Worm (Caenorhabditis elegans) whole organism, midembryonic: Measurements from ENCODE around the gene D1086.19.

Experiments
- T22C8.4 ChIP-seq: fragments of 200-800 bp; sonication (Bioruptor generic); IDR thresholded peaks from 2 replicates; pipeline ENCODE4 v1.3.6; 2022; ENCODE audit warnings: missing genetic modification characterization, missing compliant biosample characterization
- cog-1 ChIP-seq: sonication (generic microtip); optimal IDR thresholded peaks from 2 replicates; lab custom pipeline; 2016; ENCODE audit warnings: missing genetic modification characterization, missing compliant biosample characterization
- flt-1 ChIP-seq: fragments of 200-800 bp; sonication (Bioruptor generic); IDR thresholded peaks from 2 replicates; pipeline ENCODE4 v1.3.6; 2022; ENCODE audit warnings: missing genetic modification characterization, missing compliant biosample characterization
- klf-2 ChIP-seq: fragments of 200-800 bp; sonication (Bioruptor generic); conservative IDR thresholded peaks from 2 replicates; pipeline ENCODE4 v1.3.6; 2022; ENCODE audit warnings: missing genetic modification reagents, missing genetic modification characterization, missing compliant biosample characterization
- med-1 ChIP-seq: sonication (generic microtip); optimal IDR thresholded peaks from 2 replicates; lab custom pipeline; 2017; ENCODE audit warnings: missing genetic modification characterization, mild to moderate bottlenecking, missing compliant biosample characterization, antibody characterized with exemption, missing genetic modification reagents; ENCODE audit not compliant: insufficient read depth
- ref-1 ChIP-seq: fragments of 200-800 bp; sonication (Bioruptor generic); conservative IDR thresholded peaks from 2 replicates; pipeline ENCODE4 v1.3.6; 2022; ENCODE audit warnings: missing genetic modification reagents, missing genetic modification characterization, missing compliant biosample characterization
- tab-1 ChIP-seq: fragments of 200-800 bp; sonication (Bioruptor generic); IDR thresholded peaks from 2 replicates; pipeline ENCODE4 v1.3.6; 2022; ENCODE audit warnings: missing genetic modification characterization, missing compliant biosample characterization
- ztf-23 ChIP-seq: fragments of 200-800 bp; sonication (Bioruptor generic); IDR thresholded peaks from 2 replicates; pipeline ENCODE4 v1.3.6; 2022; ENCODE audit warnings: missing genetic modification reagents, missing genetic modification characterization, missing compliant biosample characterization
- ztf-29 ChIP-seq: fragments of 200-800 bp; sonication (Bioruptor generic); IDR thresholded peaks from 2 replicates; pipeline ENCODE4 v1.3.6; 2022; ENCODE audit warnings: missing genetic modification reagents, missing genetic modification characterization, missing compliant biosample characterization

The D1086.19 gene

DNA sequence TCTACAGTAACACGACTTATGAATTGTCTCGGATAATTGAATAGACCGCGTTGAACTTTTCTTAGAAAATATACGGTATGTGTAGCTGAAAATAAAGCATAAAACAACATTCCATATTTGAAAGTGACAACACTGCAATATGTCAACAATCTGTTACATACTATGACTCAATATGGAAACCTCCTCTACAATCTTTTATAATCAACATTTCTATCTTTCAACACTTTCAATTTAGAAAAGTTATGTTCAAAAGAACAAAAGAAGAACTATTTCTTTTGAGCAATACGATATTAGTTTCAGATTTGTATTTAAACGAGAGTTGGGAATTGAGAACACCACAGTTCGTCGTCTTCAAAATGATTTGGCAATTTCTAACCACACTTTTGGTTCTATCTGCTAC lies 5.7 kb upstream of the D1086.19 start, which contains the start of gene D1086.10:
Gene D1086.10, plus strand, starts transcription at position 301 of the 400 bp plus-strand sequence.
- no peak for TF ChIP-seq tab-1 (GFP tag; lab: Robert Waterston, UW)
- no peak for TF ChIP-seq ztf-23
- TF ChIP-seq flt-1 (GFP tag; lab: Robert Waterston, UW) = no peak
- no peak for TF ChIP-seq cog-1 (tag; lab: Kevin White, UChicago)
- no peak for TF ChIP-seq med-1
- TF ChIP-seq ztf-29 (GFP tag; lab: Robert Waterston, UW) = no peak
- no peak for TF ChIP-seq T22C8.4 (GFP tag; lab: Robert Waterston, UW)
- TF ChIP-seq klf-2 = no peak
- TF ChIP-seq ref-1 (GFP tag; lab: Robert Waterston, UW) = no peak

DNA sequence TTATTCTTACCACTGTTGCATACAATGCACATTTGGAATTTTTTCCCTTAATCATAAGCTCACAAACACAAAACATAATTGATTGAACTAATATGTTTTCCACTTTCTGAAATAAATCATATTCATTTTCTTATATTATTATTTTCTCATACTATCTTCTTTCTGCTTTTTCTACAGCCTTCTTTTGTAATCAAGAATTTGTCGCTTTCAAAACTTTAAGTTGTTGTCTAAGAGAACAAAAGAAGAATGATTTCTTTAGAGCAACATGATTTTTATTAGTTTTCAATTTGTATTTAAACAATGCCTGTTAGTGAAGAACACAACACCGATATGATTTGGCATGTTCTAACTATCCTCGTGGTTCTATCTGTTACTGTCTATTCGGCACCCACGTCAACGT lies 4.2 kb upstream of the D1086.19 start, which contains the start of gene D1086.7:
Gene D1086.7, plus strand, starts transcription at position 301 of the 400 bp plus-strand sequence.
- no peak for TF ChIP-seq tab-1 (GFP tag; lab: Robert Waterston, UW)
- no peak for TF ChIP-seq T22C8.4 (GFP tag; lab: Robert Waterston, UW)
- no peak for TF ChIP-seq med-1
- TF ChIP-seq cog-1 (tag; lab: Kevin White, UChicago) = no peak
- no peak for TF ChIP-seq flt-1 (GFP tag; lab: Robert Waterston, UW)
- TF ChIP-seq klf-2 = no peak
- no peak for TF ChIP-seq ztf-29 (GFP tag; lab: Robert Waterston, UW)
- no peak for TF ChIP-seq ref-1 (GFP tag; lab: Robert Waterston, UW)
- no peak for TF ChIP-seq ztf-23

DNA sequence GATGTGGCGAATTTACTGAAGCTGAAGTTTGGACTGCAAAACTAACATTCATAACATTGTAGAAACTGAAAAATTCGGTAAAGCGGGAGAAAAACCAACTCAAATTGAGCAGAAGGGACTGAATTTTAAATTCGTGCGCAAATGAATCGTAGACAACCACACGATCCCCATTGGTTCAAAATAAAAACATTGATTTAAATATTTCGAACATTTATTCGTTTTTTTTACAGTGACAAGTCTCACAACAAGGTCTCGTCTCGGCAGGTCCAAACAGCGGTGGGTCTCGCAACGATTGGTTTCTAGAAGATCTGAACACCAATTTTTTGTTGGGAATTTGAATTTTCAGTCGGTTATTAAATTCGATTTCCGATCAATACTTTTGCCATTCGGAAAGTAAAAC lies 2.6 kb upstream of the D1086.19 start, which contains the start of gene D1086.18:
Gene D1086.18, plus strand, starts transcription at position 301 of the 400 bp plus-strand sequence.
- no peak for TF ChIP-seq ztf-23
- no peak for TF ChIP-seq ref-1 (GFP tag; lab: Robert Waterston, UW)
- no peak for TF ChIP-seq med-1
- TF ChIP-seq ztf-29 (GFP tag; lab: Robert Waterston, UW) = no peak
- TF ChIP-seq klf-2 = no peak
- no peak for TF ChIP-seq tab-1 (GFP tag; lab: Robert Waterston, UW)
- TF ChIP-seq flt-1 (GFP tag; lab: Robert Waterston, UW) = no peak
- TF ChIP-seq T22C8.4 (GFP tag; lab: Robert Waterston, UW) = no peak
- no peak for TF ChIP-seq cog-1 (tag; lab: Kevin White, UChicago)

DNA sequence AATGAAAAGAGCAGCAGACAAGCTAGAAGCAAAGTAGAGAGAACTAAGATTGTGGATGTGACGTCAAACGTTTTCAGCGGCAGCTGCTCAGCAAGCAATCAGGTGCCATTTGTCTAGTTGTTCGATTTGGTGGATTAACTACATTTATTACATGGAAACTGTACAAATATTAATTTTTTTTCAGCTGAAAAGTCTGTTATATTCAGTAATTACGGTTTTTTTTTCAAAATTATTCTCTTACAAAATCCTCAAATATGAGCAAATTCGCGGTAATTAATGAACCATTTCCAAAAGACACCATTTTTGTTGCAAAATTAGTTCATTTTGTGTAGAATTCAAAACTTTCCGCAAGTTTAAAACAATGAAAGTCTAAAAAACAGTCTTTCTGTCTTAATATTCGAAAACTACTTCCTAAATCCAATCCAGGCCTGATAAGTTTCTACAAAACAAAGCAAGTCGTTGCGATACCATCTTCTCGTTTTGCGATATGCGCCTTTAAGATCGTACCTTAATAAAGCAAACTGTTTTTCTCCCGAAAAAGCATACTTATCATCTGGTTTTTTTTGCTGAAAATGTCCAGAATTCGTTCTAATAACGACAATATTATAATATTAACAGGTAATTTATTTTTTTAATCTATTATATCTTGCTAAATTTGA lies 2.3 kb downstream of the D1086.19 start, which contains the start of the genes D1086.5 and him-5:
Gene D1086.5, minus strand, starts transcription at position 51 of the 659 bp plus-strand sequence.
Gene him-5, plus strand, starts transcription at position 118 of the 659 bp plus-strand sequence.
- no peak for TF ChIP-seq flt-1 (GFP tag; lab: Robert Waterston, UW)

- TF ChIP-seq flt-1 (GFP tag; lab: Robert Waterston, UW) = no peak
- TF ChIP-seq ztf-29 (GFP tag; lab: Robert Waterston, UW) = no peak
- TF ChIP-seq ztf-23 = no peak
- TF ChIP-seq tab-1 (GFP tag; lab: Robert Waterston, UW) = no peak
Measured at ce11 chrV:14092403-14092802, 4.3 kb downstream of the D1086.19 start, which contains the start of gene D1086.3. D1086.3 (plus strand) TSS chrV:14092792.

- no peak for TF ChIP-seq klf-2
- no peak for TF ChIP-seq med-1
- TF ChIP-seq ztf-23 = no peak
- no peak for TF ChIP-seq T22C8.4 (GFP tag; lab: Robert Waterston, UW)
- no peak for TF ChIP-seq tab-1 (GFP tag; lab: Robert Waterston, UW)
- no peak for TF ChIP-seq flt-1 (GFP tag; lab: Robert Waterston, UW)
- TF ChIP-seq ref-1 (GFP tag; lab: Robert Waterston, UW) = no peak
Measured at ce11 chrV:14093805-14094204, 5.7 kb downstream of the D1086.19 start, which contains the start of gene D1086.8. D1086.8 (plus strand) TSS chrV:14094105.

DNA sequence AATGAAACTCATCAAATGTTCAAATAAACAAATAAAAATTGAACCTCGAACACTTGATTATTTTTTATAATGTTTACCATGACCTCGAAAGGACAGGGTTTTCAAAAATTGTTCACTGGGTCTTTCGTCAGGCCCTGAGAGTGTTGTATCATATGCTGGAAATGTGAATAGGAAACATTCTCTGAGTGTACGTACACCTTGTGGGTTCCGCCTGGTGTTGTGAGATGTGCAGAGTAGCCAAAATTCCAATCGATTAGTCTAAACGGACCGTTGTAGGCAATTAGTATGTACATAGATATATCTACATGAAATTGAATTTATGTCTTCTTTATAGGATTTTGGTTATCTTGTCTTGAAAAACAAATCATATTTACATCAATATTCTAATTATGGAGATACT lies 6.4 kb downstream of the D1086.19 start:
- TF ChIP-seq flt-1 (GFP tag; lab: Robert Waterston, UW) = no peak
- no peak for TF ChIP-seq ref-1 (GFP tag; lab: Robert Waterston, UW)
- no peak for TF ChIP-seq tab-1 (GFP tag; lab: Robert Waterston, UW)
- TF ChIP-seq cog-1 (tag; lab: Kevin White, UChicago) = no peak
- TF ChIP-seq T22C8.4 (GFP tag; lab: Robert Waterston, UW) = no peak

- TF ChIP-seq med-1 (no peak), tab-1 (GFP tag; lab: Robert Waterston, UW) (no peak), ztf-29 (GFP tag; lab: Robert Waterston, UW) (no peak), klf-2 (no peak), ref-1 (GFP tag; lab: Robert Waterston, UW) (no peak), cog-1 (tag; lab: Kevin White, UChicago) (no peak), ztf-23 (no peak), T22C8.4 (GFP tag; lab: Robert Waterston, UW) (no peak), flt-1 (GFP tag; lab: Robert Waterston, UW) (no peak)
Measured at ce11 chrV:14094953-14095352, 6.8 kb downstream of the D1086.19 start.

DNA sequence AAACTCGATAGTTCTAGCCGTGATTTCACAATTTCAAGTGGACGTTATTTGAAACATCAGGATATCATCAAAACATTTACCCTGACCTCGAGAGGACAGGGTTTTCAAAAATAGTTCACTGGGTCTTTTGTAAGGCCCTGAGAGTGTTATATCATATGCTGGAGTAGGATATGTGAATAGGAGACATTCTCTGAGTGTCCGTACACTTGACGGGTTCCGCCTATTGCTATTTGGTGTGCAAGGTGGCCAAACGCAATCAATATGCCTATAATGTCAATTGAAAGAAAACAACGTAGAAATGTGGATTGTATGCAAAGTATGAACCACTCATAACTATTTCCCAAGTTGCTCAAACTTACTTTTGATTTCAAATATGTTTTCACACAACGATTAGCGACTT lies 9.2 kb downstream of the D1086.19 start:
- TF ChIP-seq T22C8.4 (GFP tag; lab: Robert Waterston, UW) (no peak), tab-1 (GFP tag; lab: Robert Waterston, UW) (no peak), cog-1 (tag; lab: Kevin White, UChicago) (no peak), med-1 (no peak), ztf-23 (no peak), klf-2 (no peak), ztf-29 (GFP tag; lab: Robert Waterston, UW) (no peak), flt-1 (GFP tag; lab: Robert Waterston, UW) (no peak)

DNA sequence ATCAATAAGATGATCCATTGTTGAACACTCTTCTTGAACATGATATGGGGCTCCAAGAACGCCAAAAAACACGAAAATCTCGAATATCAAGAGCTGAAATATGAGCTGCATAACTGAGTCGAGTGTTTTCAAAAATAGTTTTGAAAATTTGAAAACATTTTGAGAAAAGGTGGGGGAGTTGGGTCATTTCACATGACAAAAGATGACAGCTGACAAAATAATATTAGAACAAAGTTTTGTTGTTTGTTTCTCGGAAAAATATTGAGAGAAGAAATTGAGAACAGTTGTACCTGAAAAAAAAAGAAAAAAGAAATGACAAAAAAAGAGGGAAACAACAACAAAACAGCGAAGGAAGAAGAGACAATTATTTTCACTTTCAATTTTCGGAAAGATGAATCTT lies 10.4 kb downstream of the D1086.19 start, which contains the start of the genes D1086.2 and D1086.1:
Gene D1086.2, minus strand, starts transcription at position 150 of the 400 bp plus-strand sequence.
Gene D1086.1, plus strand, starts transcription at position 340 of the 400 bp plus-strand sequence.
- TF ChIP-seq ztf-29 (GFP tag; lab: Robert Waterston, UW) = no peak
- no peak for TF ChIP-seq klf-2
- TF ChIP-seq flt-1 (GFP tag; lab: Robert Waterston, UW) = no peak
- TF ChIP-seq med-1 = no peak
- no peak for TF ChIP-seq ref-1 (GFP tag; lab: Robert Waterston, UW)
- no peak for TF ChIP-seq cog-1 (tag; lab: Kevin White, UChicago)
- no peak for TF ChIP-seq tab-1 (GFP tag; lab: Robert Waterston, UW)
- no peak for TF ChIP-seq T22C8.4 (GFP tag; lab: Robert Waterston, UW)
- TF ChIP-seq ztf-23 = no peak
